Fruit fly (Drosophila melanogaster): ENCODE data around the gene CG3777.

Gene CG3777

dm6 chrX:353929-354515 lies 74.5 kb downstream of the CG3777 start:
- no peak for TF ChIP-seq Sox14 (GFP tag; optimal IDR thresholded peaks at IDR 0.05)
- no peak for TF ChIP-seq CG11902 (GFP tag; optimal IDR thresholded peaks at IDR 0.05)
- peak; percentile 57; the same call in 2 of the 3 replicates for TF ChIP-seq eg (GFP tag; IDR thresholded peaks at IDR 0.05)
- TF ChIP-seq Sox102F (GFP tag; optimal IDR thresholded peaks at IDR 0.05) = no peak
- TF ChIP-seq Ets96B (tag; optimal IDR thresholded peaks at IDR 0.05) = no peak
- peak; percentile 23; the same call in 1 of the 2 replicates for TF ChIP-seq CG11294 (GFP tag; IDR thresholded peaks at IDR 0.05)
- TF ChIP-seq CG6808 (GFP tag; optimal IDR thresholded peaks at IDR 0.05) = no peak
- TF ChIP-seq pdm3 (GFP tag; optimal IDR thresholded peaks at IDR 0.05) = peak; percentile 17
- TF ChIP-seq CG32006 (GFP tag; optimal IDR thresholded peaks at IDR 0.05) = peak; percentile 18
- no peak for TF ChIP-seq Gug (GFP tag; IDR thresholded peaks at IDR 0.05)
- no peak for TF ChIP-seq Sox15 (GFP tag; optimal IDR thresholded peaks at IDR 0.05)
- no peak for TF ChIP-seq CG8319 (GFP tag; optimal IDR thresholded peaks at IDR 0.05)
- peak; percentile 63 for TF ChIP-seq Hr4 (GFP tag; optimal IDR thresholded peaks at IDR 0.05)
- TF ChIP-seq OdsH (GFP tag; optimal IDR thresholded peaks at IDR 0.05) = no peak
- TF ChIP-seq CG34406 (GFP tag; optimal IDR thresholded peaks at IDR 0.05) = no peak
- peak; percentile 49; the same call in 1 of the 3 replicates for TF ChIP-seq CG8119 (GFP tag; IDR thresholded peaks at IDR 0.05)
- peak; percentile 11 for TF ChIP-seq esn (GFP tag; optimal IDR thresholded peaks at IDR 0.05)
- TF ChIP-seq Ets21C (GFP tag; optimal IDR thresholded peaks at IDR 0.05) = no peak
- TF ChIP-seq cyc (GFP tag; optimal IDR thresholded peaks at IDR 0.05) = no peak
- peak; percentile 10 for TF ChIP-seq CG4318 (GFP tag; optimal IDR thresholded peaks at IDR 0.05)
- no peak for TF ChIP-seq CG10669 (GFP tag; optimal IDR thresholded peaks at IDR 0.05)
- peak; percentile 54 for TF ChIP-seq Eip78C (GFP tag)

DNA sequence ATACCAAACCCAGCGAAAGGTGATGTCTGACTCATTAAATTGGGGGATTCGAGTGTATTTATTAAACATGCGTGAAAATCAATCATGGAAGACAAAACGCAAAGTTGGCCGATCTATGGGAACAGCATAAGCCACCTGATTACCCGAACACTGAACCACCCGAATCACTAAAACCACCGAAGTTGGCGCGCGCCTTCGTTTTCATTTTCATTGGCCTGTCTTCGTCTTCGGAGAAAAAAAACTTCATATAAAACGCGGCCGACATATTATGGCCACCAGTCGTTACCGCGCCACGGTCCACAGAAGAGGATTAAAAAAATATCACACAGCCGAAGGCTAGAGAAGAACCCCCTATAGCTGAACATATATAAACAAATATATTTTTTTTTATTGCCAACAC lies 76.7 kb downstream of the CG3777 start, which contains the start of gene y:
y (plus strand) TSS at position 278 of the 400 bp plus-strand sequence.
- TF ChIP-seq CG6854 (GFP tag; optimal IDR thresholded peaks at IDR 0.05) (no peak), eg (GFP tag; IDR thresholded peaks at IDR 0.05) (no peak), fd59A (GFP tag; optimal IDR thresholded peaks at IDR 0.05) (no peak), CG3032 (tag; optimal IDR thresholded peaks at IDR 0.05) (no peak), Eip78C (GFP tag) (peak; percentile 43)

DNA sequence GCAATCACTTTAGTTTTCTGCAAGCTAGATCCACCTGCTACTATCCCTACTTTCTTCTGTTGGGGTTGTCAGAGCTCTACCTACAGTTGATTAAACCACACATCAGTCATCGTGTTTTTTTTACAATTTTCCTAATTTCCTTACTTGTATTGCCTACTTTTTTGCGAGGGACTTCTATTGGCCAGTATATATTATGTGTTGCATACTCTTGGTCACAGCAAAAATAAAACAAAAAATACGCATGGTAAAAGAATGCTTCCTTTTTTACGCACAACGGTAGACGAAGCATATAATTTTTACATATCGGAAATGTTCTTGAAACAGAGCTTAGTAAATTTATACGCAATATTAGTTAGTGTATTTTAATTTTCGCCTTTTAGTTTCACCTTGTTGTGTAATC lies 81.9 kb downstream of the CG3777 start:
- TF ChIP-seq acj6 (GFP tag; optimal IDR thresholded peaks at IDR 0.05) (peak; percentile 41), net (GFP tag; optimal IDR thresholded peaks at IDR 0.05) (peak; percentile 70), CG8319 (GFP tag; optimal IDR thresholded peaks at IDR 0.05) (no peak), CG11294 (GFP tag; IDR thresholded peaks at IDR 0.05) (peak; percentile 37; the same call in 1 of the 2 replicates), vri (GFP tag; optimal IDR thresholded peaks at IDR 0.05) (no peak), Sox14 (GFP tag; optimal IDR thresholded peaks at IDR 0.05) (peak; percentile 19), cyc (GFP tag; optimal IDR thresholded peaks at IDR 0.05) (no peak), fd85E (GFP tag; optimal IDR thresholded peaks at IDR 0.05) (no peak), Sox15 (GFP tag; optimal IDR thresholded peaks at IDR 0.05) (no peak), CG3032 (tag; optimal IDR thresholded peaks at IDR 0.05) (peak; percentile 75), Ets21C (GFP tag; optimal IDR thresholded peaks at IDR 0.05) (no peak), CG6276 (GFP tag; optimal IDR thresholded peaks at IDR 0.05) (peak; percentile 35), CG8119 (GFP tag; IDR thresholded peaks at IDR 0.05) (0 out of 3 replicates have a peak, but pooled peaks have one; percentile 39), Hr38 (GFP tag; optimal IDR thresholded peaks at IDR 0.05) (no peak), Hr39 (GFP tag; optimal IDR thresholded peaks at IDR 0.05) (peak; percentile 26), CG15336 (GFP tag; IDR thresholded peaks at IDR 0.05) (peak; percentile 35; the same call in 1 of the 2 replicates), CG7368 (GFP tag; optimal IDR thresholded peaks at IDR 0.05) (no peak), Smox (GFP tag; optimal IDR thresholded peaks at IDR 0.05) (no peak), CG31627 (GFP tag; optimal IDR thresholded peaks at IDR 0.05) (no peak), Ets96B (tag; optimal IDR thresholded peaks at IDR 0.05) (peak; percentile 75), pdm3 (GFP tag; optimal IDR thresholded peaks at IDR 0.05) (peak; percentile 61), salr (GFP tag; optimal IDR thresholded peaks at IDR 0.05) (peak; percentile 34 to 82), fd59A (GFP tag; optimal IDR thresholded peaks at IDR 0.05) (peak; percentile 31), CG8632 (GFP tag; optimal IDR thresholded peaks at IDR 0.05) (no peak), Eip78C (GFP tag) (peak; percentile 50), CG4318 (GFP tag; optimal IDR thresholded peaks at IDR 0.05) (peak; percentile 18), dac (GFP tag; optimal IDR thresholded peaks at IDR 0.05) (peak; percentile 85), CG10669 (GFP tag; optimal IDR thresholded peaks at IDR 0.05) (peak; percentile 75), CG10631 (GFP tag; optimal IDR thresholded peaks at IDR 0.05) (peak; percentile 41), Blimp-1 (GFP tag; optimal IDR thresholded peaks at IDR 0.05) (no peak), CG6808 (GFP tag; optimal IDR thresholded peaks at IDR 0.05) (peak; percentile 35), Lpt (GFP tag; optimal IDR thresholded peaks at IDR 0.05) (peak; percentile 54), CG16779 (tag; optimal IDR thresholded peaks at IDR 0.05) (peak; percentile 51), achi (GFP tag; optimal IDR thresholded peaks at IDR 0.05) (peak; percentile 35), CG11762 (GFP tag; optimal IDR thresholded peaks at IDR 0.05; ENCODE audit: insufficient read depth) (peak; percentile 34)
